Worm (Caenorhabditis elegans) whole organism, L4 larva: ENCODE data around the gene gpa-6.

Source experiments
- dpl-1 ChIP-seq: fragments of 150-350 bp; optimal IDR thresholded peaks from 2 replicates; lab custom pipeline; 2014; ENCODE audit warnings: missing biosample characterization, missing genetic modification reagents, missing genetic modification characterization
- fkh-10 ChIP-seq: fragments of 150-350 bp; optimal IDR thresholded peaks from 2 replicates; lab custom pipeline; 2014; ENCODE audit warnings: missing biosample characterization, missing genetic modification reagents, missing genetic modification characterization
- fos-1 ChIP-seq: fragments of 150-350 bp; optimal IDR thresholded peaks from 2 replicates; lab custom pipeline; 2014; ENCODE audit warnings: missing biosample characterization, missing genetic modification characterization
- lim-7 ChIP-seq: fragments of 200-800 bp; sonication (Bioruptor generic); IDR thresholded peaks from 2 replicates; pipeline ENCODE4 v1.3.6; 2022; ENCODE audit warnings: missing genetic modification characterization, missing compliant biosample characterization
- madf-5 ChIP-seq, 2 experiments: fragments of 200-800 bp; sonication (Bioruptor generic); IDR thresholded peaks; 2 replicates each; pipeline ENCODE4 v1.3.6; 2022; ENCODE audit warnings: missing compliant biosample characterization in 2 of 2, missing genetic modification characterization in 2 of 2
- mes-2 ChIP-seq: sonication (generic microtip); optimal IDR thresholded peaks from 2 replicates; lab custom pipeline; 2016; ENCODE audit warnings: missing genotype, mild to moderate bottlenecking, missing genetic modification characterization, missing compliant biosample characterization; ENCODE audit not compliant: poor library complexity, severe bottlenecking
- nhr-11 ChIP-seq: fragments of 150-350 bp; optimal IDR thresholded peaks from 2 replicates; lab custom pipeline; 2014; ENCODE audit warnings: missing biosample characterization, missing genetic modification characterization
- nhr-25 ChIP-seq: sonication (generic microtip); optimal IDR thresholded peaks from 2 replicates; lab custom pipeline; 2017; ENCODE audit warnings: missing genetic modification characterization, mild to moderate bottlenecking, missing compliant biosample characterization, antibody characterized with exemption, moderate library complexity, borderline replicate concordance; ENCODE audit not compliant: insufficient read depth
- nhr-77 ChIP-seq: fragments of 150-350 bp; optimal IDR thresholded peaks from 2 replicates; lab custom pipeline; 2014; ENCODE audit warnings: missing biosample characterization, missing genetic modification characterization
- tra-1 ChIP-seq: fragments of 200-800 bp; sonication (Bioruptor generic); IDR thresholded peaks from 2 replicates; pipeline ENCODE4 v1.3.6; 2022; ENCODE audit warnings: missing genetic modification reagents, missing genetic modification characterization, missing compliant biosample characterization
- unc-62 ChIP-seq, 3 experiments: fragments of 150-350 bp in 1 of 3; sonication (generic microtip); optimal IDR thresholded peaks in 2 of 3; peaks in 1 of 3; 1 replicate in 1 of 3; 2 replicates in 2 of 3; lab custom pipeline; 2014 to 2017; ENCODE audit warnings: missing biosample characterization in 3 of 3, missing genetic modification characterization in 3 of 3, missing genetic modification reagents in 3 of 3, missing genotype in 1 of 3
- zag-1 ChIP-seq: fragments of 150-350 bp; optimal IDR thresholded peaks from 2 replicates; lab custom pipeline; 2014; ENCODE audit warnings: missing biosample characterization, missing genetic modification characterization

DNA sequence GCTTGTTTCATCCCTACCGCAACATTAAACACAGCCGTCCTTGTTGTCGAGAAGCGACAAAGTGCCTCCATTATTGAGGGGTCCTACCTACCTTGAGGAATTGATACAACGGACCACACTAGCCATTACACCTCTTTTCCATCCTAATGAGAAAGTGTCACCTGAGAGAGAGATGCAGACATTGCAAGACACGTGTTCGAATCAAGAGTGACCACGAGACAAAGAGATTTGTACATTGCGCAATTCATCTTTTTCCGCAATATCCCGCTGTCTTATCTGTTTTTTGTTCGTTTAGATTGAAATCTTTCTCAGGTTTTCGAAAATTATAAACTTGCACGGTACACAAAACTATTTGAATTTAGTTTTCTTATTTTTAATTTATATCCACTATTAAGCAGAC, 21.9 kb upstream of the gpa-6 start:
- TF ChIP-seq lim-7 (GFP tag; lab: Robert Waterston, UW) (no peak), nhr-11 (tag; lab: Kevin White, UChicago) (peak; percentile 53), mes-2 (tag; lab: Kevin White, UChicago) (no peak), nhr-77 (no peak), nhr-25 (tag; lab: Kevin White, UChicago) (no peak), madf-5 (GFP tag; IDR thresholded peaks at IDR 0.05; lab: Robert Waterston, UW) (no peak), tra-1 (GFP tag; lab: Robert Waterston, UW) (no peak), fos-1 (tag; lab: Kevin White, UChicago) (no peak), zag-1 (tag; lab: Kevin White, UChicago) (no peak), unc-62 (GFP tag; optimal IDR thresholded peaks at IDR 0.05 in 1 of 2; lab: Kevin White, UChicago) (no peak), unc-62 (tag; optimal IDR thresholded peaks at IDR 0.05; lab: Kevin White, UChicago) (no peak), dpl-1 (GFP tag; lab: Kevin White, UChicago) (no peak), fkh-10 (GFP tag; lab: Kevin White, UChicago) (no peak)
